Fruit fly (Drosophila melanogaster) whole organism, embryonic: ENCODE data around the gene CG12951.

ENCODE experiments used
- Asciz ChIP-seq: fragments of 200-800 bp; sonication (Bioruptor generic); optimal IDR thresholded peaks from 2 replicates; lab custom pipeline; 2017; ENCODE audit warnings: missing biosample characterization, mild to moderate bottlenecking, missing genetic modification characterization, missing genetic modification reagents
- Atf-2 ChIP-seq: fragments of 200-800 bp; sonication (Bioruptor generic); optimal IDR thresholded peaks from 2 replicates; lab custom pipeline; 2016; ENCODE audit warnings: missing biosample characterization, missing genetic modification characterization
- B-H2 ChIP-seq: fragments of 200-800 bp; sonication (Bioruptor generic); optimal IDR thresholded peaks from 2 replicates; lab custom pipeline; 2018; ENCODE audit warnings: missing biosample characterization, mild to moderate bottlenecking, missing genetic modification characterization
- CG11085 ChIP-seq: fragments of 200-800 bp; sonication (Bioruptor generic); IDR thresholded peaks from 2 replicates; pipeline ENCODE4 v1.3.6; 2022; ENCODE audit warnings: missing biosample characterization, missing genetic modification characterization
- CG11696 ChIP-seq: fragments of 200-800 bp; sonication (Bioruptor generic); IDR thresholded peaks from 2 replicates; pipeline ENCODE4 v1.3.6; 2022; ENCODE audit warnings: missing biosample characterization, missing genetic modification characterization
- CG13894 ChIP-seq: fragments of 200-800 bp; sonication (Bioruptor generic); optimal IDR thresholded peaks from 3 replicates; lab custom pipeline; 2018; ENCODE audit warnings: missing biosample characterization, mild to moderate bottlenecking, missing genetic modification characterization, moderate library complexity
- CG15696 ChIP-seq: fragments of 200-800 bp; sonication (Bioruptor generic); optimal IDR thresholded peaks from 2 replicates; lab custom pipeline; 2019; ENCODE audit warnings: missing biosample characterization, mild to moderate bottlenecking, missing genetic modification characterization, moderate library complexity
- CG16779 ChIP-seq: fragments of 200-800 bp; sonication (Bioruptor generic); IDR thresholded peaks from 2 replicates; pipeline ENCODE4 v1.3.6; 2022; ENCODE audit warnings: missing biosample characterization, missing genetic modification characterization
- CG17612 ChIP-seq: fragments of 200-800 bp; sonication (Bioruptor generic); IDR thresholded peaks from 2 replicates; pipeline ENCODE4 v1.3.6; 2022; ENCODE audit warnings: missing biosample characterization, missing genetic modification characterization
- CG2129 ChIP-seq: fragments of 200-800 bp; sonication (Bioruptor generic); IDR thresholded peaks from 2 replicates; pipeline ENCODE4 v1.3.6; 2022; ENCODE audit warnings: missing biosample characterization, missing genetic modification characterization; ENCODE audit not compliant: partially characterized antibody
- CG31365 ChIP-seq: fragments of 200-800 bp; sonication (Bioruptor generic); optimal IDR thresholded peaks from 2 replicates; lab custom pipeline; 2018; ENCODE audit warnings: missing biosample characterization, mild to moderate bottlenecking, missing genetic modification characterization
- CG31388 ChIP-seq: fragments of 200-800 bp; sonication (Bioruptor generic); optimal IDR thresholded peaks from 2 replicates; lab custom pipeline; 2016; ENCODE audit warnings: missing biosample characterization, missing genetic modification characterization
- CG4404 ChIP-seq: fragments of 200-800 bp; sonication (Bioruptor generic); IDR thresholded peaks from 2 replicates; pipeline ENCODE4 v1.3.6; 2022; ENCODE audit warnings: missing biosample characterization, missing genetic modification characterization
- CG5245 ChIP-seq: fragments of 200-800 bp; sonication (Bioruptor generic); optimal IDR thresholded peaks from 3 replicates; lab custom pipeline; 2016; ENCODE audit warnings: missing biosample characterization, missing genetic modification characterization
- CG6791 ChIP-seq: fragments of 200-800 bp; sonication (Bioruptor generic); IDR thresholded peaks from 3 replicates; pipeline ENCODE4 v1.3.6; 2022; ENCODE audit warnings: missing biosample characterization, missing genetic modification characterization; ENCODE audit not compliant: partially characterized antibody
- CG7786 ChIP-seq: fragments of 200-800 bp; sonication (Bioruptor generic); optimal IDR thresholded peaks from 2 replicates; lab custom pipeline; 2016; ENCODE audit warnings: missing biosample characterization, missing genetic modification characterization
- CG7839 ChIP-seq: fragments of 200-800 bp; sonication (Bioruptor generic); optimal IDR thresholded peaks from 3 replicates; lab custom pipeline; 2018; ENCODE audit warnings: missing biosample characterization, mild to moderate bottlenecking, missing genetic modification characterization, moderate library complexity
- CG8478 ChIP-seq: fragments of >200 bp; optimal IDR thresholded peaks from 2 replicates; lab custom pipeline; 2018
- CG8765 ChIP-seq: fragments of 200-800 bp; sonication (Bioruptor generic); IDR thresholded peaks from 2 replicates; pipeline ENCODE4 v1.3.6; 2022; ENCODE audit warnings: missing biosample characterization, missing genetic modification characterization
- CG8924 ChIP-seq: fragments of 200-800 bp; optimal IDR thresholded peaks from 3 replicates; lab custom pipeline; 2019; ENCODE audit warnings: missing biosample characterization, mild to moderate bottlenecking, missing genetic modification characterization, moderate library complexity
- D19B ChIP-seq: fragments of 200-800 bp; sonication (Bioruptor generic); optimal IDR thresholded peaks from 2 replicates; lab custom pipeline; 2017; ENCODE audit warnings: missing biosample characterization, mild to moderate bottlenecking, missing genetic modification characterization
- Doc2 ChIP-seq: fragments of 200-800 bp; sonication (Bioruptor generic); IDR thresholded peaks from 2 replicates; pipeline ENCODE4 v1.3.6; 2022; ENCODE audit warnings: missing biosample characterization, missing genetic modification characterization
- Dref ChIP-seq: fragments of 200-800 bp; sonication (Bioruptor generic); IDR thresholded peaks from 2 replicates; pipeline ENCODE4 v1.3.6; 2022; ENCODE audit warnings: missing biosample characterization, missing genetic modification characterization
- Eip74EF ChIP-seq, 2 experiments: fragments of 200-800 bp in 1 of 2; fragments of >200 bp in 1 of 2; sonication (Bioruptor generic) in 1 of 2; optimal IDR thresholded peaks; 2 replicates each; lab custom pipeline; 2017 to 2019; ENCODE audit warnings: missing biosample characterization in 2 of 2, missing genetic modification characterization in 2 of 2, mild to moderate bottlenecking in 1 of 2, moderate library complexity in 1 of 2
- Hand ChIP-seq: fragments of 200-800 bp; sonication (Bioruptor generic); optimal IDR thresholded peaks from 2 replicates; lab custom pipeline; 2017; ENCODE audit warnings: mild to moderate bottlenecking, missing biosample characterization, missing genetic modification reagents, missing genetic modification characterization
- Hey ChIP-seq: fragments of 200-800 bp; sonication (Bioruptor generic); optimal IDR thresholded peaks from 3 replicates; lab custom pipeline; 2018; ENCODE audit warnings: missing biosample characterization, mild to moderate bottlenecking, missing genetic modification characterization
- Med ChIP-seq: fragments of 200-800 bp; sonication (Bioruptor generic); peaks from one replicate; lab custom pipeline; 2016; ENCODE audit warnings: missing biosample characterization, missing genetic modification characterization, mild to moderate bottlenecking, inconsistent platforms, moderate library complexity
- Side ChIP-seq: fragments of 200-800 bp; sonication (Bioruptor generic); optimal IDR thresholded peaks from 2 replicates; lab custom pipeline; 2016; ENCODE audit warnings: missing biosample characterization, missing genetic modification characterization
- Trl ChIP-seq, 3 experiments: fragments of >200 bp in 2 of 3; fragments of 200-800 bp in 1 of 3; sonication (Bioruptor generic) in 1 of 3; optimal IDR thresholded peaks; 2 replicates in 1 of 3; 3 replicates in 2 of 3; lab custom pipeline; 2016 to 2017; ENCODE audit warnings: missing biosample characterization in 1 of 3, missing genetic modification characterization in 1 of 3
- abd-A ChIP-seq: fragments of 200-800 bp; sonication (Bioruptor generic); optimal IDR thresholded peaks from 3 replicates; lab custom pipeline; 2019; ENCODE audit warnings: missing biosample characterization, mild to moderate bottlenecking, missing genetic modification characterization, moderate library complexity
- al ChIP-seq: fragments of 200-800 bp; sonication (Bioruptor generic); IDR thresholded peaks from 2 replicates; pipeline ENCODE4 v1.3.6; 2022; ENCODE audit warnings: missing biosample characterization, missing genetic modification characterization
- chinmo ChIP-seq: fragments of 200-800 bp; sonication (Bioruptor generic); IDR thresholded peaks from 4 replicates; pipeline ENCODE4 v1.3.6; 2022; ENCODE audit warnings: missing biosample characterization, missing genetic modification characterization; ENCODE audit not compliant: partially characterized antibody
- jigr1 ChIP-seq: fragments of 200-800 bp; sonication (Bioruptor generic); IDR thresholded peaks from 3 replicates; pipeline ENCODE4 v1.3.6; 2022; ENCODE audit warnings: missing biosample characterization, missing genetic modification characterization
- jing ChIP-seq: fragments of 200-800 bp; sonication (Bioruptor generic); optimal IDR thresholded peaks from 2 replicates; lab custom pipeline; 2018; ENCODE audit warnings: missing biosample characterization, mild to moderate bottlenecking, missing genetic modification characterization
- kni ChIP-seq: fragments of 200-800 bp; sonication (Bioruptor generic); optimal IDR thresholded peaks from 3 replicates; lab custom pipeline; 2017; ENCODE audit warnings: mild to moderate bottlenecking, missing biosample characterization, missing genetic modification reagents, missing genetic modification characterization
- oc ChIP-seq: fragments of 200-800 bp; sonication (Bioruptor generic); optimal IDR thresholded peaks from 2 replicates; lab custom pipeline; 2018; ENCODE audit warnings: missing biosample characterization, mild to moderate bottlenecking, missing genetic modification characterization, moderate library complexity
- phol ChIP-seq: fragments of 200-800 bp; sonication (Bioruptor generic); optimal IDR thresholded peaks from 3 replicates; lab custom pipeline; 2018; ENCODE audit warnings: missing biosample characterization, mild to moderate bottlenecking, missing genetic modification characterization, moderate library complexity
- pum ChIP-seq: fragments of 200-800 bp; sonication (Bioruptor generic); optimal IDR thresholded peaks from 2 replicates; lab custom pipeline; 2016; ENCODE audit warnings: missing biosample characterization, missing genetic modification characterization
- rib ChIP-seq: fragments of 200-800 bp; sonication (Bioruptor generic); IDR thresholded peaks from 2 replicates; pipeline ENCODE4 v1.3.6; 2022; ENCODE audit warnings: missing biosample characterization, missing genetic modification characterization
- salm ChIP-seq: fragments of 200-800 bp; sonication (Bioruptor generic); optimal IDR thresholded peaks from 2 replicates; lab custom pipeline; 2018; ENCODE audit warnings: missing biosample characterization, mild to moderate bottlenecking, missing genetic modification characterization
- sd ChIP-seq: fragments of 200-800 bp; sonication (Bioruptor generic); optimal IDR thresholded peaks from 3 replicates; lab custom pipeline; 2018; ENCODE audit warnings: missing biosample characterization, mild to moderate bottlenecking, missing genetic modification characterization, moderate library complexity
- sens ChIP-seq: fragments of 200-800 bp; sonication (Bioruptor generic); peaks from one replicate; lab custom pipeline; 2016; ENCODE audit warnings: missing biosample characterization, missing genetic modification characterization
- stc ChIP-seq: fragments of 200-800 bp; sonication (Bioruptor generic); IDR thresholded peaks from 2 replicates; pipeline ENCODE4 v1.3.6; 2022; ENCODE audit warnings: missing biosample characterization, missing genetic modification characterization
- tio ChIP-seq: fragments of 200-800 bp; sonication (Bioruptor generic); optimal IDR thresholded peaks from 2 replicates; lab custom pipeline; 2017; ENCODE audit warnings: missing biosample characterization, missing genetic modification characterization, inconsistent platforms
- z ChIP-seq: fragments of 200-800 bp; sonication (Bioruptor generic); IDR thresholded peaks from 3 replicates; pipeline ENCODE4 v1.3.6; 2022; ENCODE audit warnings: missing biosample characterization, missing genetic modification characterization

Gene CG12951

dm6 chr3R:9351415-9352379 is 21.6 kb upstream of the CG12951 start (continued):
- TF ChIP-seq Doc2 (GFP tag; lab: Robert Waterston, UW) (no peak), Dref (no peak), CG15696 (tag; lab: Kevin White, UChicago) (peak; percentile 7), tio (GFP tag; lab: Kevin White, UChicago) (peak; percentile 43), CG11085 (GFP tag; lab: Robert Waterston, UW) (no peak), Atf-2 (GFP tag; lab: Kevin White, UChicago) (peak; percentile 56), CG7839 (tag; lab: Kevin White, UChicago) (peak; percentile 74), CG8924 (tag; lab: Kevin White, UChicago) (peak; percentile 48), CG5245 (GFP tag; lab: Kevin White, UChicago) (peak; percentile 4), B-H2 (GFP tag; lab: Kevin White, UChicago) (peak; percentile 84), CG17612 (no peak), CG8765 (GFP tag; lab: Robert Waterston, UW) (no peak), rib (GFP tag; lab: Robert Waterston, UW) (no peak), stc (GFP tag; lab: Robert Waterston, UW) (no peak), CG4404 (GFP tag; lab: Robert Waterston, UW) (no peak)

dm6 chr3R:9350561-9351379 is 20.6 kb upstream of the CG12951 start:
- TF ChIP-seq Med (GFP tag; lab: Kevin White, UChicago) (peak; percentile 59), chinmo (GFP tag; lab: Robert Waterston, UW) (peak; percentile 84; the same call in 2 of the 4 replicates), CG13894 (tag; lab: Kevin White, UChicago) (peak; percentile 11), sens (GFP tag; lab: Kevin White, UChicago) (peak; percentile 77), kni (GFP tag; lab: Kevin White, UChicago) (peak; percentile 52), pum (no peak), stc (GFP tag; lab: Robert Waterston, UW) (no peak), Trl (optimal IDR thresholded peaks at IDR 0.05; lab: Kevin White, UChicago) (peak; percentile 24 to 44), Trl (GFP tag; optimal IDR thresholded peaks at IDR 0.05; lab: Kevin White, UChicago) (no peak), CG7786 (no peak), oc (peak; percentile 47), CG8478 (lab: Kevin White, UChicago) (no peak), jigr1 (GFP tag; lab: Robert Waterston, UW) (no peak), CG11696 (GFP tag; lab: Robert Waterston, UW) (no peak), CG31388 (GFP tag; lab: Kevin White, UChicago) (no peak), Hand (GFP tag; lab: Kevin White, UChicago) (no peak), CG2129 (GFP tag; lab: Robert Waterston, UW) (no peak), abd-A (tag; lab: Kevin White, UChicago) (peak; percentile 59), al (GFP tag; lab: Robert Waterston, UW) (no peak), Side (GFP tag; lab: Kevin White, UChicago) (no peak), tio (GFP tag; lab: Kevin White, UChicago) (no peak), CG6791 (0 out of 3 replicates have a peak, but pooled peaks have one; percentile 21), phol (tag; lab: Kevin White, UChicago) (peak; percentile 58), salm (tag; lab: Kevin White, UChicago) (no peak), D19B (GFP tag; lab: Kevin White, UChicago) (peak; percentile 44), CG16779 (no peak), Hey (tag; lab: Kevin White, UChicago) (no peak), sd (tag; lab: Kevin White, UChicago) (peak; percentile 82), jing (GFP tag; lab: Kevin White, UChicago) (no peak), Eip74EF (GFP tag; optimal IDR thresholded peaks at IDR 0.05; lab: Kevin White, UChicago) (peak in 1 of 2 experiments; percentile 35), CG31365 (tag; lab: Kevin White, UChicago) (no peak), Asciz (no peak), z (GFP tag; lab: Robert Waterston, UW) (peak; percentile 84)
